Worm (Caenorhabditis elegans) whole organism, late embryonic: ENCODE results near the gene Y46D2A.3.

Experiments
- F13H6.1 ChIP-seq: sonication (generic microtip); optimal IDR thresholded peaks from 2 replicates; lab custom pipeline; 2016; ENCODE audit warnings: missing genetic modification characterization, missing compliant biosample characterization
- hlh-30 ChIP-seq: sonication (generic microtip); optimal IDR thresholded peaks from 2 replicates; lab custom pipeline; 2017; ENCODE audit warnings: antibody characterized with exemption, missing genetic modification characterization, missing compliant biosample characterization; ENCODE audit not compliant: insufficient read depth

ce11 chrII:3327104-3327503 lies at the start of gene Y46D2A.3:
- TF ChIP-seq hlh-30 (tag; lab: Kevin White, UChicago) (no peak), F13H6.1 (no peak)
